Fruit fly (Drosophila melanogaster) whole organism, embryonic: ENCODE data around the gene Ufl1.

Experiments used
- Atf6 ChIP-seq: fragments of 200-800 bp; sonication (Bioruptor generic); IDR thresholded peaks from 2 replicates; pipeline ENCODE4 v1.3.6; 2022; ENCODE audit warnings: missing biosample characterization, missing genetic modification characterization
- Oli ChIP-seq: fragments of 200-800 bp; sonication (Bioruptor generic); optimal IDR thresholded peaks from 2 replicates; lab custom pipeline; 2018; ENCODE audit warnings: missing biosample characterization, mild to moderate bottlenecking, missing genetic modification characterization, moderate library complexity
- hth ChIP-seq: fragments of >200 bp; optimal IDR thresholded peaks from 2 replicates; lab custom pipeline; 2017; ENCODE audit warnings: inconsistent platforms

- TF ChIP-seq Atf6 = no peak
- TF ChIP-seq Oli (tag; lab: Kevin White, UChicago) = peak; percentile 97
- TF ChIP-seq hth (lab: Kevin White, UChicago) = no peak
Measured at dm6 chr3R:7108589-7109312, 34.5 kb upstream of the Ufl1 start.
